Fruit fly (Drosophila melanogaster) whole organism, embryonic: ENCODE measurements around the gene Ilp1.
A peak's percentile ranks its signal among the peaks of the same experiment; 100 is the strongest.

Source experiments
- ATbp ChIP-seq: fragments of 200-800 bp; sonication (Bioruptor generic); optimal IDR thresholded peaks from 2 replicates; lab custom pipeline; 2017; ENCODE audit warnings: missing biosample characterization, mild to moderate bottlenecking, missing genetic modification characterization, missing genetic modification reagents
- B-H2 ChIP-seq: fragments of 200-800 bp; sonication (Bioruptor generic); optimal IDR thresholded peaks from 2 replicates; lab custom pipeline; 2018; ENCODE audit warnings: missing biosample characterization, mild to moderate bottlenecking, missing genetic modification characterization
- CG10543 ChIP-seq: fragments of 200-800 bp; sonication (Bioruptor generic); optimal IDR thresholded peaks from 3 replicates; lab custom pipeline; 2017; ENCODE audit warnings: missing biosample characterization, mild to moderate bottlenecking, missing genetic modification characterization, moderate library complexity
- CG10979 ChIP-seq: fragments of 200-800 bp; sonication (Bioruptor generic); optimal IDR thresholded peaks from 2 replicates; lab custom pipeline; 2018; ENCODE audit warnings: missing biosample characterization, mild to moderate bottlenecking, missing genetic modification characterization, moderate library complexity
- CG11247 ChIP-seq: fragments of 200-800 bp; sonication (Bioruptor generic); IDR thresholded peaks from 2 replicates; pipeline ENCODE4 v1.3.6; 2022; ENCODE audit warnings: missing biosample characterization, missing genetic modification characterization
- CG12071 ChIP-seq: fragments of 200-800 bp; sonication (Bioruptor generic); optimal IDR thresholded peaks from 3 replicates; lab custom pipeline; 2018; ENCODE audit warnings: missing biosample characterization, mild to moderate bottlenecking, missing genetic modification characterization
- CG15269 ChIP-seq: fragments of 200-800 bp; sonication (Bioruptor generic); optimal IDR thresholded peaks from 2 replicates; lab custom pipeline; 2018; ENCODE audit warnings: missing biosample characterization, mild to moderate bottlenecking, missing genetic modification characterization, moderate library complexity
- CG15601 ChIP-seq: fragments of 200-800 bp; sonication (Bioruptor generic); optimal IDR thresholded peaks from 3 replicates; lab custom pipeline; 2019; ENCODE audit warnings: missing biosample characterization, mild to moderate bottlenecking, missing genetic modification characterization, moderate library complexity
- CG16779 ChIP-seq: fragments of 200-800 bp; sonication (Bioruptor generic); IDR thresholded peaks from 2 replicates; pipeline ENCODE4 v1.3.6; 2022; ENCODE audit warnings: missing biosample characterization, missing genetic modification characterization
- CG17568 ChIP-seq: fragments of 200-800 bp; sonication (Bioruptor generic); optimal IDR thresholded peaks from 2 replicates; lab custom pipeline; 2018; ENCODE audit warnings: missing biosample characterization, mild to moderate bottlenecking, missing genetic modification characterization, moderate library complexity
- CG2678 ChIP-seq: fragments of 200-800 bp; sonication (Bioruptor generic); optimal IDR thresholded peaks from 3 replicates; lab custom pipeline; 2019; ENCODE audit warnings: missing biosample characterization, mild to moderate bottlenecking, missing genetic modification characterization, moderate library complexity
- CG32772 ChIP-seq: fragments of 200-800 bp; sonication (Bioruptor generic); IDR thresholded peaks from 2 replicates; pipeline ENCODE4 v1.3.6; 2022; ENCODE audit warnings: missing biosample characterization, missing genetic modification characterization
- CG34224 ChIP-seq: fragments of 200-800 bp; sonication (Bioruptor generic); IDR thresholded peaks from 3 replicates; pipeline ENCODE4 v1.3.6; 2022; ENCODE audit warnings: missing biosample characterization, missing genetic modification characterization; ENCODE audit not compliant: partially characterized antibody
- CG4404 ChIP-seq: fragments of 200-800 bp; sonication (Bioruptor generic); IDR thresholded peaks from 2 replicates; pipeline ENCODE4 v1.3.6; 2022; ENCODE audit warnings: missing biosample characterization, missing genetic modification characterization
- CG4424 ChIP-seq: fragments of 200-800 bp; sonication (Bioruptor generic); optimal IDR thresholded peaks from 3 replicates; lab custom pipeline; 2016; ENCODE audit warnings: missing biosample characterization, missing genetic modification characterization
- CG5180 ChIP-seq: fragments of 200-800 bp; sonication (Bioruptor generic); optimal IDR thresholded peaks from 3 replicates; lab custom pipeline; 2017; ENCODE audit warnings: missing biosample characterization, missing genetic modification characterization, mild to moderate bottlenecking, moderate library complexity, missing genetic modification reagents
- CG6765 ChIP-seq: fragments of 200-800 bp; sonication (Bioruptor generic); optimal IDR thresholded peaks from 3 replicates; lab custom pipeline; 2017; ENCODE audit warnings: missing biosample characterization, mild to moderate bottlenecking, missing genetic modification characterization
- CG6854 ChIP-seq: fragments of 200-800 bp; sonication (Bioruptor generic); optimal IDR thresholded peaks from 3 replicates; lab custom pipeline; 2017; ENCODE audit warnings: missing biosample characterization, mild to moderate bottlenecking, missing genetic modification characterization
- CG8281 ChIP-seq: fragments of 200-800 bp; sonication (Bioruptor generic); optimal IDR thresholded peaks from 2 replicates; lab custom pipeline; 2018; ENCODE audit warnings: missing biosample characterization, mild to moderate bottlenecking, missing genetic modification characterization, moderate library complexity
- CTCF ChIP-seq: fragments of 200-800 bp; sonication (Bioruptor generic); optimal IDR thresholded peaks from 2 replicates; lab custom pipeline; 2017; ENCODE audit warnings: missing biosample characterization, mild to moderate bottlenecking, missing genetic modification characterization, moderate library complexity
- Doc2 ChIP-seq: fragments of 200-800 bp; sonication (Bioruptor generic); IDR thresholded peaks from 2 replicates; pipeline ENCODE4 v1.3.6; 2022; ENCODE audit warnings: missing biosample characterization, missing genetic modification characterization
- E2f1 ChIP-seq: fragments of 200-800 bp; sonication (Bioruptor generic); IDR thresholded peaks from 2 replicates; pipeline ENCODE4 v1.3.6; 2022; ENCODE audit warnings: missing biosample characterization, missing genetic modification characterization
- H15 ChIP-seq: fragments of 200-800 bp; sonication (Bioruptor generic); IDR thresholded peaks from 3 replicates; pipeline ENCODE4 v1.3.6; 2022; ENCODE audit warnings: missing biosample characterization, missing genetic modification characterization
- Med ChIP-seq: fragments of 200-800 bp; sonication (Bioruptor generic); peaks from one replicate; lab custom pipeline; 2016; ENCODE audit warnings: missing biosample characterization, missing genetic modification characterization, mild to moderate bottlenecking, inconsistent platforms, moderate library complexity
- Optix ChIP-seq: fragments of 200-800 bp; sonication (Bioruptor generic); IDR thresholded peaks from 3 replicates; pipeline ENCODE4 v1.3.6; 2022; ENCODE audit warnings: missing biosample characterization, missing genetic modification characterization
- PHDP ChIP-seq: fragments of 200-800 bp; sonication (Bioruptor generic); optimal IDR thresholded peaks from 3 replicates; lab custom pipeline; 2018; ENCODE audit warnings: missing biosample characterization, mild to moderate bottlenecking, missing genetic modification characterization, moderate library complexity
- Pdp1 ChIP-seq, 2 experiments: fragments of 200-800 bp; sonication (Bioruptor generic); optimal IDR thresholded peaks; 3 replicates each; lab custom pipeline; 2016; ENCODE audit warnings: missing biosample characterization in 2 of 2, missing genetic modification characterization in 2 of 2, mild to moderate bottlenecking in 1 of 2, moderate library complexity in 1 of 2
- Ptx1 ChIP-seq: fragments of 200-800 bp; sonication (Bioruptor generic); IDR thresholded peaks from 2 replicates; pipeline ENCODE4 v1.3.6; 2022; ENCODE audit warnings: missing biosample characterization, missing genetic modification characterization
- TFAM ChIP-seq: fragments of 200-800 bp; sonication (Bioruptor generic); optimal IDR thresholded peaks from 2 replicates; lab custom pipeline; 2017; ENCODE audit warnings: missing biosample characterization, missing genetic modification characterization, inconsistent platforms
- Vsx1 ChIP-seq: fragments of 200-800 bp; sonication (Bioruptor generic); optimal IDR thresholded peaks from 2 replicates; lab custom pipeline; 2017; ENCODE audit warnings: missing biosample characterization, mild to moderate bottlenecking, missing genetic modification characterization, missing genetic modification reagents
- Xrp1 ChIP-seq: fragments of 200-800 bp; sonication (Bioruptor generic); IDR thresholded peaks from 2 replicates; pipeline ENCODE4 v1.3.6; 2022; ENCODE audit warnings: missing biosample characterization, missing genetic modification characterization
- br ChIP-seq: fragments of >200 bp; optimal IDR thresholded peaks from 2 replicates; lab custom pipeline; 2017
- chif ChIP-seq, 2 experiments: fragments of 200-800 bp; sonication (Bioruptor generic); optimal IDR thresholded peaks; 3 replicates each; lab custom pipeline; 2016; ENCODE audit warnings: missing biosample characterization in 2 of 2, missing genetic modification characterization in 2 of 2
- cwo ChIP-seq: fragments of 200-800 bp; sonication (Bioruptor generic); optimal IDR thresholded peaks from 3 replicates; lab custom pipeline; 2017; ENCODE audit warnings: missing biosample characterization, missing genetic modification characterization, mild to moderate bottlenecking, moderate library complexity, missing genetic modification reagents
- dpn ChIP-seq, 2 experiments: fragments of 200-800 bp; sonication (Bioruptor generic); optimal IDR thresholded peaks; 3 replicates each; lab custom pipeline; 2016; ENCODE audit warnings: missing biosample characterization in 2 of 2, missing genetic modification characterization in 2 of 2
- en ChIP-seq: fragments of 200-800 bp; sonication (Bioruptor generic); optimal IDR thresholded peaks from 2 replicates; lab custom pipeline; 2016; ENCODE audit warnings: missing biosample characterization, missing genetic modification characterization
- exex ChIP-seq: fragments of 200-800 bp; sonication (Bioruptor generic); optimal IDR thresholded peaks from 4 replicates; lab custom pipeline; 2018; ENCODE audit warnings: missing biosample characterization, mild to moderate bottlenecking, missing genetic modification characterization, moderate library complexity
- grn ChIP-seq: fragments of 200-800 bp; sonication (Bioruptor generic); optimal IDR thresholded peaks from 3 replicates; lab custom pipeline; 2017; ENCODE audit warnings: missing biosample characterization, missing genetic modification characterization
- h ChIP-seq: fragments of >200 bp; optimal IDR thresholded peaks from 2 replicates; lab custom pipeline; 2017
- lab ChIP-seq: fragments of 200-800 bp; sonication (Bioruptor generic); optimal IDR thresholded peaks from 3 replicates; lab custom pipeline; 2017; ENCODE audit warnings: missing biosample characterization, missing genetic modification characterization, mild to moderate bottlenecking, moderate library complexity, missing genetic modification reagents
- mirr ChIP-seq: fragments of 200-800 bp; sonication (Bioruptor generic); optimal IDR thresholded peaks from 3 replicates; lab custom pipeline; 2018; ENCODE audit warnings: missing biosample characterization, mild to moderate bottlenecking, missing genetic modification characterization
- repo ChIP-seq: fragments of 200-800 bp; sonication (Bioruptor generic); optimal IDR thresholded peaks from 2 replicates; lab custom pipeline; 2016; ENCODE audit warnings: missing biosample characterization, missing genetic modification characterization
- sd ChIP-seq: fragments of 200-800 bp; sonication (Bioruptor generic); optimal IDR thresholded peaks from 3 replicates; lab custom pipeline; 2018; ENCODE audit warnings: missing biosample characterization, mild to moderate bottlenecking, missing genetic modification characterization, moderate library complexity
- sug ChIP-seq: fragments of 200-800 bp; optimal IDR thresholded peaks from 2 replicates; lab custom pipeline; 2019; ENCODE audit warnings: missing biosample characterization, mild to moderate bottlenecking, missing genetic modification characterization, moderate library complexity
- unpg ChIP-seq: fragments of 200-800 bp; sonication (Bioruptor generic); optimal IDR thresholded peaks from 3 replicates; lab custom pipeline; 2018; ENCODE audit warnings: missing biosample characterization, mild to moderate bottlenecking, missing genetic modification characterization, moderate library complexity
- vnd ChIP-seq: fragments of 200-800 bp; sonication (Bioruptor generic); IDR thresholded peaks from 3 replicates; pipeline ENCODE4 v1.3.6; 2022; ENCODE audit warnings: missing biosample characterization, missing genetic modification characterization; ENCODE audit not compliant: partially characterized antibody

Gene Ilp1

dm6 chr3L:9767636-9768358 lies 30.4 kb upstream of the Ilp1 start:
- TF ChIP-seq Ptx1 (GFP tag; lab: Robert Waterston, UW) (no peak), E2f1 (GFP tag; lab: Robert Waterston, UW) (no peak), h (lab: Kevin White, UChicago) (no peak), br (lab: Kevin White, UChicago) (no peak), CG15601 (tag; lab: Kevin White, UChicago) (no peak), CG2678 (tag; lab: Kevin White, UChicago) (peak; percentile 22), CG4404 (GFP tag; lab: Robert Waterston, UW) (no peak), CG10543 (GFP tag; lab: Kevin White, UChicago) (no peak), CTCF (no peak), CG32772 (GFP tag; lab: Robert Waterston, UW) (no peak), CG12071 (GFP tag; lab: Kevin White, UChicago) (peak; percentile 15), CG5180 (GFP tag; lab: Kevin White, UChicago) (no peak), H15 (no peak), sd (tag; lab: Kevin White, UChicago) (peak; percentile 25), CG6854 (peak; percentile 27), CG17568 (GFP tag; lab: Kevin White, UChicago) (peak; percentile 17), ATbp (no peak), unpg (GFP tag; lab: Kevin White, UChicago) (peak; percentile 0), CG34224 (GFP tag; lab: Robert Waterston, UW) (no peak), Xrp1 (no peak), PHDP (tag; lab: Kevin White, UChicago) (peak; percentile 33), exex (peak; percentile 94), CG10979 (tag; lab: Kevin White, UChicago) (no peak), B-H2 (GFP tag; lab: Kevin White, UChicago) (peak; percentile 5), chif (GFP tag; optimal IDR thresholded peaks at IDR 0.05; lab: Kevin White, UChicago) (no peak), dpn (GFP tag; optimal IDR thresholded peaks at IDR 0.05; lab: Kevin White, UChicago) (no peak), TFAM (GFP tag; lab: Kevin White, UChicago) (no peak), CG11247 (no peak), sug (peak; percentile 38), Med (GFP tag; lab: Kevin White, UChicago) (peak; percentile 40), CG6765 (peak; percentile 0), en (GFP tag; lab: Kevin White, UChicago) (no peak)
- TF ChIP-seq, all 482 proteins: peak for 12

- no peak for TF ChIP-seq Optix
- no peak for TF ChIP-seq CG2678 (tag; lab: Kevin White, UChicago)
- no peak for TF ChIP-seq CG4424 (GFP tag; lab: Kevin White, UChicago)
- no peak for TF ChIP-seq vnd (GFP tag; lab: Robert Waterston, UW)
- no peak for TF ChIP-seq CG16779 (GFP tag; lab: Robert Waterston, UW)
- TF ChIP-seq cwo (GFP tag; lab: Kevin White, UChicago), result peak; percentile 77
- peak; percentile 53 for TF ChIP-seq mirr (GFP tag; lab: Kevin White, UChicago)
- no peak for TF ChIP-seq Vsx1
- no peak for TF ChIP-seq Doc2 (GFP tag; lab: Robert Waterston, UW)
- no peak for TF ChIP-seq CG8281 (tag; lab: Kevin White, UChicago)
- TF ChIP-seq Pdp1 (GFP tag; optimal IDR thresholded peaks at IDR 0.05; lab: Kevin White, UChicago), result peak in 1 of 2 experiments; percentile 46
- TF ChIP-seq exex, result peak; percentile 75
- no peak for TF ChIP-seq repo
- TF ChIP-seq sug, result peak; percentile 51
- TF ChIP-seq lab (GFP tag; lab: Kevin White, UChicago), result peak; percentile 94
- TF ChIP-seq grn, result peak; percentile 57
- peak; percentile 1 for TF ChIP-seq CG15269 (tag; lab: Kevin White, UChicago)
Measured at dm6 chr3L:9768385-9768784, 29.8 kb upstream of the Ilp1 start.
